Worm (Caenorhabditis elegans) whole organism, late embryonic: ENCODE measurements around the gene exos-4.1.

Experiments
- Y22D7AL.16 ChIP-seq: sonication (generic microtip); optimal IDR thresholded peaks from 2 replicates; lab custom pipeline; 2016; ENCODE audit warnings: missing genetic modification characterization, missing compliant biosample characterization
- ama-1 ChIP-seq: fragments of 150-350 bp; optimal IDR thresholded peaks from 2 replicates; lab custom pipeline; 2014
- ceh-24 ChIP-seq: sonication (generic microtip); optimal IDR thresholded peaks from 2 replicates; lab custom pipeline; 2016; ENCODE audit warnings: mild to moderate bottlenecking, missing genetic modification characterization, missing compliant biosample characterization
- ceh-31 ChIP-seq: sonication (generic microtip); optimal IDR thresholded peaks from 2 replicates; lab custom pipeline; 2016; ENCODE audit warnings: missing genetic modification characterization, missing compliant biosample characterization
- dve-1 ChIP-seq: sonication (generic microtip); optimal IDR thresholded peaks from 2 replicates; lab custom pipeline; 2017; ENCODE audit warnings: antibody characterized with exemption, mild to moderate bottlenecking, missing genetic modification characterization, missing compliant biosample characterization
- nhr-11 ChIP-seq: fragments of 150-350 bp; optimal IDR thresholded peaks from 2 replicates; lab custom pipeline; 2014; ENCODE audit warnings: missing biosample characterization, missing genetic modification characterization

DNA sequence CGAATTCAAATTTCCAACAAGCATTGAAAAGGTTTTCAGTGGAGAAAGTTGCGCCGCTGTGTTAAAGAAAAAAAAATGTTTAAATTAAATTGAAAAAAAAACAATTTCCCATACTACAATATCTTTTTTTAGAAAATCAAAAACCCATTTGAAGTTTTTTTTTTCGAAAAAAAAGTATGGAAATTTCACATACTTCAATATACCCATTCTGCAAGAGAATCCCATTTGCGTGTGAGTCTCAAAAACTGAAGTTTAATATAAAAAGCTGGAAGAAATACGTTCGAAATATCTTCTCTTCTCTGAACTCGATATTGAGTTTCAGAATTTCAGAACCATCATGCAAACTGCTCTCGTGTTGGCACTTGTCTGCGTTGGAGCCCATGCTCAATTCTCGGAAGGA lies 28.7 kb upstream of the exos-4.1 start, which contains the start of gene scl-7:
- TF ChIP-seq ceh-24 (tag; lab: Kevin White, UChicago) (no peak), ama-1 (lab: Kevin White, UChicago) (no peak), Y22D7AL.16 (no peak), ceh-31 (tag; lab: Kevin White, UChicago) (no peak), dve-1 (tag; lab: Kevin White, UChicago) (no peak), nhr-11 (tag; lab: Kevin White, UChicago) (no peak)
